Worm (Caenorhabditis elegans) whole organism, L4 larva: Measurements from ENCODE around the gene F18E9.7.
A peak's percentile ranks its signal among the peaks of the same experiment; 100 is the strongest.

ENCODE experiments used
- T20F7.1 ChIP-seq: fragments of 200-800 bp; sonication (Bioruptor generic); optimal IDR thresholded peaks from 2 replicates; lab custom pipeline; 2018; ENCODE audit warnings: mild to moderate bottlenecking, missing genetic modification characterization, missing compliant biosample characterization
- T26A8.4 ChIP-seq: fragments of 200-800 bp; sonication (Bioruptor generic); IDR thresholded peaks from 2 replicates; pipeline ENCODE4 v1.3.6; 2022; ENCODE audit warnings: missing genetic modification characterization, missing compliant biosample characterization
- Y5F2A.4 ChIP-seq: fragments of 200-800 bp; sonication (Bioruptor generic); optimal IDR thresholded peaks from 2 replicates; lab custom pipeline; 2018; ENCODE audit warnings: mild to moderate bottlenecking, missing genetic modification characterization, missing compliant biosample characterization
- Y75B8A.6 ChIP-seq: fragments of 200-800 bp; sonication (Bioruptor generic); IDR thresholded peaks from 2 replicates; pipeline ENCODE4 v1.3.6; 2022; ENCODE audit warnings: missing genetic modification reagents, missing genetic modification characterization, missing compliant biosample characterization
- aha-1 ChIP-seq: fragments of 150-350 bp; peaks from one replicate; lab custom pipeline; 2014; ENCODE audit warnings: missing biosample characterization, missing genetic modification characterization
- aly-2 ChIP-seq: sonication (generic microtip); optimal IDR thresholded peaks from 2 replicates; lab custom pipeline; 2018; ENCODE audit warnings: missing biosample characterization, missing genetic modification characterization
- ama-1 ChIP-seq: fragments of 150-350 bp; optimal IDR thresholded peaks from 2 replicates; lab custom pipeline; 2014; ENCODE audit warnings: inconsistent platforms, mixed read lengths
- ceh-28 ChIP-seq: fragments of 150-350 bp; optimal IDR thresholded peaks from 2 replicates; lab custom pipeline; 2014; ENCODE audit warnings: missing biosample characterization, missing genetic modification reagents, missing genetic modification characterization
- ceh-62 ChIP-seq: sonication (generic microtip); optimal IDR thresholded peaks from 2 replicates; lab custom pipeline; 2017; ENCODE audit warnings: missing biosample characterization, missing genetic modification characterization
- ceh-82 ChIP-seq: sonication (generic microtip); optimal IDR thresholded peaks from 2 replicates; lab custom pipeline; 2017; ENCODE audit warnings: missing biosample characterization, missing genetic modification characterization
- ces-1 ChIP-seq: fragments of 150-350 bp; sonication (generic microtip); optimal IDR thresholded peaks from 4 replicates; lab custom pipeline; 2014; ENCODE audit warnings: missing biosample characterization, missing genetic modification reagents, missing genetic modification characterization
- ctbp-1 ChIP-seq: fragments of 200-800 bp; sonication (Bioruptor generic); IDR thresholded peaks from 2 replicates; pipeline ENCODE4 v1.3.6; 2022; ENCODE audit warnings: missing genetic modification reagents, missing genetic modification characterization, missing compliant biosample characterization
- daf-12 ChIP-seq: fragments of 150-350 bp; optimal IDR thresholded peaks from 2 replicates; lab custom pipeline; 2014; ENCODE audit warnings: missing biosample characterization, missing genetic modification reagents, missing genetic modification characterization
- daf-19 ChIP-seq: fragments of 200-800 bp; sonication (Bioruptor generic); conservative IDR thresholded peaks from 2 replicates; pipeline ENCODE4 v1.3.6; 2022; ENCODE audit warnings: missing genetic modification characterization, missing compliant biosample characterization
- daf-8 ChIP-seq: fragments of 200-800 bp; sonication (Bioruptor generic); IDR thresholded peaks from 2 replicates; pipeline ENCODE4 v1.3.6; 2022; ENCODE audit warnings: missing genetic modification characterization, missing compliant biosample characterization
- dmd-9 ChIP-seq: fragments of 200-800 bp; sonication (Bioruptor generic); IDR thresholded peaks from 2 replicates; pipeline ENCODE4 v1.3.6; 2022; ENCODE audit warnings: missing genetic modification reagents, missing genetic modification characterization, missing compliant biosample characterization
- dpl-1 ChIP-seq: fragments of 150-350 bp; optimal IDR thresholded peaks from 2 replicates; lab custom pipeline; 2014; ENCODE audit warnings: missing biosample characterization, missing genetic modification reagents, missing genetic modification characterization
- duxl-1 ChIP-seq: sonication (generic microtip); optimal IDR thresholded peaks from 2 replicates; lab custom pipeline; 2016; ENCODE audit warnings: mild to moderate bottlenecking, missing genetic modification characterization, moderate library complexity, missing compliant biosample characterization; ENCODE audit not compliant: poor library complexity
- dve-1 ChIP-seq: sonication (generic microtip); optimal IDR thresholded peaks from 2 replicates; lab custom pipeline; 2017; ENCODE audit warnings: antibody characterized with exemption, mild to moderate bottlenecking, missing genetic modification characterization, missing compliant biosample characterization; ENCODE audit not compliant: insufficient read depth
- egl-27 ChIP-seq: sonication (generic microtip); optimal IDR thresholded peaks from 3 replicates; lab custom pipeline; 2017; ENCODE audit warnings: missing biosample characterization, missing genetic modification reagents, missing genetic modification characterization
- egl-43 ChIP-seq: fragments of 200-800 bp; sonication (Bioruptor generic); IDR thresholded peaks from 2 replicates; pipeline ENCODE4 v1.3.6; 2022; ENCODE audit warnings: missing genetic modification reagents, missing genetic modification characterization, missing compliant biosample characterization
- gei-8 ChIP-seq: fragments of 200-800 bp; sonication (Bioruptor generic); optimal IDR thresholded peaks from 2 replicates; lab custom pipeline; 2018; ENCODE audit warnings: mild to moderate bottlenecking, missing genetic modification characterization, missing compliant biosample characterization
- hlh-11 ChIP-seq: fragments of 200-800 bp; sonication (Bioruptor generic); optimal IDR thresholded peaks from 2 replicates; lab custom pipeline; 2018; ENCODE audit warnings: mild to moderate bottlenecking, missing genetic modification characterization, missing compliant biosample characterization
- jun-1 ChIP-seq: fragments of 150-350 bp; optimal IDR thresholded peaks from 2 replicates; lab custom pipeline; 2014; ENCODE audit warnings: missing biosample characterization, missing genetic modification reagents, missing genetic modification characterization
- lin-1 ChIP-seq: fragments of 200-800 bp; sonication (Bioruptor generic); IDR thresholded peaks from 2 replicates; pipeline ENCODE4 v1.3.6; 2022; ENCODE audit warnings: missing genetic modification reagents, missing genetic modification characterization, missing compliant biosample characterization
- lin-13 ChIP-seq: fragments of 150-350 bp; optimal IDR thresholded peaks from 2 replicates; lab custom pipeline; 2014; ENCODE audit warnings: missing biosample characterization, missing genetic modification reagents, missing genetic modification characterization
- lin-15B ChIP-seq: fragments of 150-350 bp; sonication (generic microtip); optimal IDR thresholded peaks from 3 replicates; lab custom pipeline; 2014; ENCODE audit warnings: missing biosample characterization, missing genetic modification characterization
- lin-29 ChIP-seq: fragments of 200-800 bp; sonication (Bioruptor generic); IDR thresholded peaks from 2 replicates; pipeline ENCODE4 v1.3.6; 2022; ENCODE audit warnings: missing genetic modification reagents, missing genetic modification characterization, missing compliant biosample characterization
- lin-38 ChIP-seq: fragments of 200-800 bp; sonication (Bioruptor generic); IDR thresholded peaks from 2 replicates; pipeline ENCODE4 v1.3.6; 2022; ENCODE audit warnings: missing genetic modification reagents, missing genetic modification characterization, missing compliant biosample characterization
- madf-9 ChIP-seq: fragments of 200-800 bp; sonication (Bioruptor generic); conservative IDR thresholded peaks from 2 replicates; pipeline ENCODE4 v1.3.6; 2022; ENCODE audit warnings: missing genetic modification reagents, missing genetic modification characterization, missing compliant biosample characterization
- mdl-1 ChIP-seq, 2 experiments: fragments of 150-350 bp in 1 of 2; sonication (generic microtip) in 1 of 2; optimal IDR thresholded peaks; 2 replicates each; lab custom pipeline; 2014 to 2017; ENCODE audit warnings: missing biosample characterization in 2 of 2, missing genetic modification characterization in 2 of 2
- mdt-29 ChIP-seq: fragments of 200-800 bp; sonication (Bioruptor generic); IDR thresholded peaks from 2 replicates; pipeline ENCODE4 v1.3.6; 2022; ENCODE audit warnings: missing genetic modification reagents, missing genetic modification characterization, missing compliant biosample characterization
- mxl-2 ChIP-seq: fragments of 200-800 bp; sonication (Bioruptor generic); conservative IDR thresholded peaks from 2 replicates; pipeline ENCODE4 v1.3.6; 2022; ENCODE audit warnings: missing genetic modification reagents, missing genetic modification characterization, missing compliant biosample characterization
- mxl-3 ChIP-seq: fragments of 200-800 bp; sonication (Bioruptor generic); optimal IDR thresholded peaks from 2 replicates; lab custom pipeline; 2018; ENCODE audit warnings: mild to moderate bottlenecking, missing genetic modification characterization, missing compliant biosample characterization
- nhr-102 ChIP-seq: sonication (generic microtip); optimal IDR thresholded peaks from 2 replicates; lab custom pipeline; 2016; ENCODE audit warnings: mild to moderate bottlenecking, missing genetic modification characterization, moderate library complexity, missing compliant biosample characterization
- nhr-48 ChIP-seq: sonication (generic microtip); optimal IDR thresholded peaks from 2 replicates; lab custom pipeline; 2016; ENCODE audit warnings: mild to moderate bottlenecking, missing genetic modification characterization, missing compliant biosample characterization
- nhr-76 ChIP-seq: fragments of 150-350 bp; optimal IDR thresholded peaks from 2 replicates; lab custom pipeline; 2014; ENCODE audit warnings: missing biosample characterization, missing genetic modification characterization
- pha-4 ChIP-seq, 2 experiments: fragments of 150-350 bp in 1 of 2; fragments of 200-800 bp in 1 of 2; sonication (Bioruptor generic) in 1 of 2; IDR thresholded peaks in 1 of 2; optimal IDR thresholded peaks in 1 of 2; 2 replicates each; pipeline versions ENCODE4 v1.3.6 to Lab custom; 2014 to 2022; ENCODE audit warnings: missing genetic modification characterization in 2 of 2, missing genetic modification reagents in 2 of 2, missing biosample characterization in 1 of 2, missing compliant biosample characterization in 1 of 2
- php-3 ChIP-seq: fragments of 200-800 bp; sonication (Bioruptor generic); IDR thresholded peaks from 2 replicates; pipeline ENCODE4 v1.3.6; 2022; ENCODE audit warnings: missing genetic modification reagents, missing genetic modification characterization, missing compliant biosample characterization
- snpc-1.2 ChIP-seq: fragments of 200-800 bp; sonication (Bioruptor generic); IDR thresholded peaks from 2 replicates; pipeline ENCODE4 v1.3.6; 2022; ENCODE audit warnings: missing genetic modification reagents, missing genetic modification characterization, missing compliant biosample characterization
- unc-130 ChIP-seq: sonication (generic microtip); optimal IDR thresholded peaks from 2 replicates; lab custom pipeline; 2016; ENCODE audit warnings: missing genetic modification reagents, missing genetic modification characterization, missing compliant biosample characterization
- unc-39 ChIP-seq: sonication (generic microtip); optimal IDR thresholded peaks from 2 replicates; lab custom pipeline; 2017; ENCODE audit warnings: missing biosample characterization, missing genetic modification characterization
- unc-62 ChIP-seq, 3 experiments: fragments of 150-350 bp in 1 of 3; sonication (generic microtip); optimal IDR thresholded peaks in 2 of 3; peaks in 1 of 3; 1 replicate in 1 of 3; 2 replicates in 2 of 3; lab custom pipeline; 2014 to 2017; ENCODE audit warnings: missing biosample characterization in 3 of 3, missing genetic modification characterization in 3 of 3, missing genetic modification reagents in 3 of 3, missing genotype in 1 of 3
- vab-7 ChIP-seq: fragments of 200-800 bp; sonication (Bioruptor generic); IDR thresholded peaks from 2 replicates; pipeline ENCODE4 v1.3.6; 2022; ENCODE audit warnings: missing genetic modification reagents, missing genetic modification characterization, missing compliant biosample characterization

F18E9.7 gene

DNA sequence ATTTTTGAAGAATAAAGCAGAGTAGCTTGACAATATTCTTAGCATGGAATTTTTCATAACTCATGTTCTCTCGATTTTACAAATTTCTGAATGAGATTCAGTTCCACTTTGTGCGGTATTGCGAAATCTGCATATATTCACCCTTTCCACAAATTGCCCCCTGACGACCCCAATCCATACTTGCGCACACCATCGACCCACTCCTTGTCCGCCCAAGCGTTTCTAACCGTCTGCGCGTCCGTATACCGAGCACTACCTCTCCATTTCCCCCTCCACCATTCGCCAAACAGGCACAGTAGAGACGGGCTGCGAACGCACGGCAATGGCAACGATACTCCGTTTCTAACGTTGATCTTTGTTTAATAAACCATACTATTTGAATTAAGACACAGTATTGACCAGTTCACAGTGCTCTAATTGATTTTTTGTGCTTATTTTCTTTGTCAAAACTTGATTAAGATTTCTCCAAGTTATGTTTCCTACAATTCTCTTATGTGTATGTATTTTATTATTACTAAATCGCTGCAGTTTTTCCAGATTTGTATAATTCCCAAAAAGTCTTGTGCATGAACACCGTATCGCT, 40.8 kb downstream of the F18E9.7 start, which contains the start of gene utx-1 (continued):
- TF ChIP-seq unc-39 (tag; lab: Kevin White, UChicago) (no peak), lin-1 (GFP tag; lab: Robert Waterston, UW) (no peak), egl-27 (no peak), mxl-3 (GFP tag; lab: Kevin White, UChicago) (peak; percentile 2), nhr-102 (tag; lab: Kevin White, UChicago) (peak; percentile 31), mdt-29 (GFP tag; lab: Robert Waterston, UW) (no peak), egl-43 (GFP tag; lab: Robert Waterston, UW) (0 out of 2 replicates have a peak, but pooled peaks have one; percentile 8), hlh-11 (tag; lab: Kevin White, UChicago) (peak; percentile 7), ctbp-1 (no peak), dmd-9 (no peak), php-3 (GFP tag; lab: Robert Waterston, UW) (no peak), Y5F2A.4 (GFP tag; lab: Kevin White, UChicago) (no peak), ces-1 (no peak), ama-1 (lab: Kevin White, UChicago) (no peak), ceh-28 (tag; lab: Kevin White, UChicago) (no peak), gei-8 (GFP tag; lab: Kevin White, UChicago) (no peak), aha-1 (tag; lab: Kevin White, UChicago) (peak; percentile 77)

DNA sequence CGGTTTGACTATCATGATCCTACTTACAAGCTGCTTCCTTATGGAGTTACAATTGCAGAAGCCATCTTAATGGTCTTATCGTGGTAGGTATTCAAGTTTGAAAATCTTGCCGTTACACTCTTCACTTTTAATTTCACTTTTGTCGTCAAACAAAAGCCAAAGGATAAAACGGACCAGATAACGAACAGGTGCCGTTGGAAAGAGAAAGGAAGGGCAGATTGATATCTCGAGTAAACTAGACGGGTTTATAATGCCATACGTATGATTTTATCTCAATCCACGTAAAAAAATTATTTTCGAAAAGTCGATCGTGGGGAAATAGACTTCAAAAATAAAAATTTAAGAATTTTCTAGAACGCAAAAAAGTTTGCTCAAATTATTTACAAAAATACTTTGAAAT, 43.5 kb downstream of the F18E9.7 start:
- TF ChIP-seq lin-29 (GFP tag; lab: Robert Waterston, UW) (no peak), unc-62 (GFP tag; optimal IDR thresholded peaks at IDR 0.05 in 1 of 2; lab: Kevin White, UChicago) (peak in 1 of 2 experiments; percentile 87), unc-62 (tag; optimal IDR thresholded peaks at IDR 0.05; lab: Kevin White, UChicago) (no peak)

DNA sequence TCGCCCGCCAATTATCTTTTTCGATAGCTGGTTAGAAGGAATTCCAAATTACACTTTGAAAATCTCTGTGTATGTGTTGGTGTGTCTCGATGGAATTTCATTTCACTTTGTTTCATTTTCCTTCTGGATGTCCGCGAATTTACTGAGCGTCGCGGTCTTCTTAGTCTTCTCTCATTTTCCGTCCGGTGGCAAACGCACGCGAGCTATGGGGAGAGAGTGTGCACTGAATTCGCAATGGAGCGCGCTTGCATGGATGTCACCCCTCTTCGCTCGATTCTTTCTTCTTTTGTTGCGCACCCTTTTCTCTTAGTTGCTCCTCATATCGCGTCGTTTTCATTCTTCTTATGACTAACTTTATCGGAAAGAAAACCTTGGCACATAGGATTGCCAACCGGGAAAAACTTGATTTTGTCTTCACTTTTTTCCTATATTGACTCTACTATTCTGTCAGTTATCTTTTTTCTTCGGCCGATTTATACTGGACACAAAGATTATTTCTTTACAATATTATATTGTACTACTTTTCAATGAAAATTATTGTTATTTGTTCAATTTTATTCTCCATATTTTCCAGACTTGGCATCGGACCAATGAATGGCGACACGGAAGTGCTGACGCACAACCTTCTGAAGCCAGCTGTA, 45.7 kb downstream of the F18E9.7 start, which contains the start of gene dhhc-14:
TSS of gene dhhc-14 (plus strand) at position 591 of the 641 bp plus-strand sequence.
- TF ChIP-seq snpc-1.2 (GFP tag; lab: Robert Waterston, UW) (no peak), ama-1 (lab: Kevin White, UChicago) (no peak), nhr-76 (tag; lab: Kevin White, UChicago) (no peak), lin-15B (no peak), T26A8.4 (GFP tag; lab: Robert Waterston, UW) (no peak), mxl-2 (no peak), aly-2 (no peak), dpl-1 (no peak), gei-8 (GFP tag; lab: Kevin White, UChicago) (no peak), daf-8 (GFP tag; lab: Robert Waterston, UW) (no peak), pha-4 (GFP tag; IDR thresholded peaks at IDR 0.05; lab: Robert Waterston, UW) (no peak), pha-4 (tag; optimal IDR thresholded peaks at IDR 0.05; lab: Kevin White, UChicago) (no peak), lin-38 (peak; percentile 89), nhr-48 (tag; lab: Kevin White, UChicago) (no peak), jun-1 (tag; lab: Kevin White, UChicago) (no peak), ceh-62 (no peak), lin-29 (GFP tag; lab: Robert Waterston, UW) (no peak), mdl-1 (tag; optimal IDR thresholded peaks at IDR 0.05; lab: Kevin White, UChicago) (peak; percentile 35 to 80), daf-12 (no peak), madf-9 (GFP tag; lab: Robert Waterston, UW) (peak; percentile 46; the same call in 1 of the 2 replicates), vab-7 (GFP tag; lab: Robert Waterston, UW) (no peak), T20F7.1 (no peak), lin-13 (no peak), dve-1 (tag; lab: Kevin White, UChicago) (peak; percentile 41), dmd-9 (no peak), ceh-82 (tag; lab: Kevin White, UChicago) (no peak), duxl-1 (tag; lab: Kevin White, UChicago) (no peak), daf-19 (GFP tag; lab: Robert Waterston, UW) (no peak), lin-1 (GFP tag; lab: Robert Waterston, UW) (no peak), Y75B8A.6 (no peak), unc-130 (GFP tag; lab: Kevin White, UChicago) (no peak), unc-62 (GFP tag; optimal IDR thresholded peaks at IDR 0.05 in 1 of 2; lab: Kevin White, UChicago) (peak in 1 of 2 experiments; percentile 24), unc-62 (tag; optimal IDR thresholded peaks at IDR 0.05; lab: Kevin White, UChicago) (no peak), ctbp-1 (no peak)
